Worm (Caenorhabditis elegans) whole organism, young adult: ENCODE results near the gene C46G7.5.

Experiments
- B0035.1 ChIP-seq: sonication (generic microtip); optimal IDR thresholded peaks from 2 replicates; lab custom pipeline; 2016; ENCODE audit warnings: missing genetic modification characterization, mild to moderate bottlenecking, missing compliant biosample characterization, missing genotype, missing genetic modification reagents
- B0336.3 ChIP-seq: fragments of 200-800 bp; sonication (Bioruptor generic); IDR thresholded peaks from 2 replicates; pipeline ENCODE4 v1.3.6; 2022; ENCODE audit warnings: missing genetic modification characterization, missing compliant biosample characterization
- D2030.7 ChIP-seq: fragments of 200-800 bp; sonication (Bioruptor generic); IDR thresholded peaks from 2 replicates; pipeline ENCODE4 v1.3.6; 2022; ENCODE audit warnings: missing genetic modification reagents, missing genetic modification characterization, missing compliant biosample characterization
- F22D6.2 ChIP-seq: sonication (generic microtip); optimal IDR thresholded peaks from 2 replicates; lab custom pipeline; 2016; ENCODE audit warnings: mild to moderate bottlenecking, missing genetic modification characterization, missing compliant biosample characterization
- F33H1.4 ChIP-seq: fragments of 200-800 bp; sonication (Bioruptor generic); IDR thresholded peaks from 2 replicates; pipeline ENCODE4 v1.3.6; 2022; ENCODE audit warnings: missing genetic modification reagents, missing genetic modification characterization, missing compliant biosample characterization
- F39B2.1 ChIP-seq: fragments of 200-800 bp; sonication (Bioruptor generic); IDR thresholded peaks from 2 replicates; pipeline ENCODE4 v1.3.6; 2022; ENCODE audit warnings: missing genetic modification reagents, missing genetic modification characterization, missing compliant biosample characterization
- T07F8.4 ChIP-seq: sonication (generic microtip); optimal IDR thresholded peaks from 2 replicates; lab custom pipeline; 2016; ENCODE audit warnings: mild to moderate bottlenecking, missing genetic modification characterization, moderate library complexity, missing compliant biosample characterization
- Y53F4B.3 ChIP-seq: fragments of 200-800 bp; sonication (Bioruptor generic); IDR thresholded peaks from 2 replicates; pipeline ENCODE4 v1.3.6; 2022; ENCODE audit warnings: missing genetic modification reagents, missing genetic modification characterization, missing compliant biosample characterization
- Y56A3A.18 ChIP-seq: fragments of 200-800 bp; sonication (Bioruptor generic); IDR thresholded peaks from 2 replicates; pipeline ENCODE4 v1.3.6; 2022; ENCODE audit warnings: missing genetic modification reagents, missing genetic modification characterization, missing compliant biosample characterization
- ama-1 ChIP-seq, 3 experiments: fragments of 150-350 bp in 1 of 3; sonication (generic microtip) in 2 of 3; optimal IDR thresholded peaks; 2 replicates each; lab custom pipeline; 2014 to 2018; ENCODE audit warnings: missing biosample characterization in 2 of 3, missing genetic modification characterization in 2 of 3, missing genetic modification reagents in 2 of 3
- aptf-2 ChIP-seq: fragments of 200-800 bp; sonication (Bioruptor generic); conservative IDR thresholded peaks from 2 replicates; pipeline ENCODE4 v1.3.6; 2022; ENCODE audit warnings: missing genetic modification reagents, missing genetic modification characterization, missing compliant biosample characterization
- ceh-40 ChIP-seq: fragments of 200-800 bp; sonication (Bioruptor generic); IDR thresholded peaks from 2 replicates; pipeline ENCODE4 v1.3.6; 2022; ENCODE audit warnings: missing genetic modification characterization, missing compliant biosample characterization
- dox-1 ChIP-seq: fragments of 200-800 bp; sonication (Bioruptor generic); IDR thresholded peaks from 2 replicates; pipeline ENCODE4 v1.3.6; 2022; ENCODE audit warnings: missing genetic modification reagents, missing genetic modification characterization, missing compliant biosample characterization
- dpff-1 ChIP-seq: sonication (generic microtip); optimal IDR thresholded peaks from 2 replicates; lab custom pipeline; 2017; ENCODE audit warnings: mild to moderate bottlenecking, missing genetic modification characterization, missing compliant biosample characterization
- dpl-1 ChIP-seq: fragments of 150-350 bp; optimal IDR thresholded peaks from 2 replicates; lab custom pipeline; 2014; ENCODE audit warnings: missing biosample characterization, missing genetic modification reagents, missing genetic modification characterization
- efl-1 ChIP-seq: fragments of 150-350 bp; optimal IDR thresholded peaks from 2 replicates; lab custom pipeline; 2014; ENCODE audit warnings: missing biosample characterization, missing genetic modification reagents, missing genetic modification characterization
- egl-18 ChIP-seq: fragments of 200-800 bp; sonication (Bioruptor generic); IDR thresholded peaks from 2 replicates; pipeline ENCODE4 v1.3.6; 2022; ENCODE audit warnings: missing genetic modification reagents, missing genetic modification characterization, missing compliant biosample characterization
- egl-44 ChIP-seq: fragments of 200-800 bp; sonication (Bioruptor generic); IDR thresholded peaks from 2 replicates; pipeline ENCODE4 v1.3.6; 2022; ENCODE audit warnings: missing genetic modification reagents, missing genetic modification characterization, missing compliant biosample characterization
- ets-4 ChIP-seq: fragments of 200-800 bp; sonication (Bioruptor generic); optimal IDR thresholded peaks from 2 replicates; lab custom pipeline; 2018; ENCODE audit warnings: mild to moderate bottlenecking, missing genetic modification characterization, missing compliant biosample characterization
- him-1 ChIP-seq: sonication (generic microtip); optimal IDR thresholded peaks from 2 replicates; lab custom pipeline; 2016; ENCODE audit warnings: missing genotype, missing genetic modification reagents, missing genetic modification characterization, missing compliant biosample characterization
- hmg-1.2 ChIP-seq: fragments of 200-800 bp; sonication (Bioruptor generic); IDR thresholded peaks from 2 replicates; pipeline ENCODE4 v1.3.6; 2022; ENCODE audit warnings: missing genetic modification reagents, missing genetic modification characterization, missing compliant biosample characterization
- hsf-1 ChIP-seq: fragments of 200-800 bp; sonication (Bioruptor generic); IDR thresholded peaks from 2 replicates; pipeline ENCODE4 v1.3.6; 2022; ENCODE audit warnings: missing genetic modification reagents, missing genetic modification characterization, missing compliant biosample characterization
- lin-26 ChIP-seq: fragments of 200-800 bp; sonication (Bioruptor generic); IDR thresholded peaks from 2 replicates; pipeline ENCODE4 v1.3.6; 2022; ENCODE audit warnings: missing genetic modification reagents, missing genetic modification characterization, missing compliant biosample characterization
- lsy-27 ChIP-seq: sonication (generic microtip); optimal IDR thresholded peaks from 2 replicates; lab custom pipeline; 2017; ENCODE audit warnings: missing genetic modification characterization, mild to moderate bottlenecking, missing compliant biosample characterization, antibody characterized with exemption, missing genotype, borderline replicate concordance; ENCODE audit not compliant: insufficient read depth
- mcd-1 ChIP-seq: fragments of 200-800 bp; sonication (Bioruptor generic); IDR thresholded peaks from 2 replicates; pipeline ENCODE4 v1.3.6; 2022; ENCODE audit warnings: missing genetic modification reagents, missing genetic modification characterization, missing compliant biosample characterization
- nfyb-1 ChIP-seq: fragments of 200-800 bp; sonication (Bioruptor generic); IDR thresholded peaks from 2 replicates; pipeline ENCODE4 v1.3.6; 2022; ENCODE audit warnings: missing genetic modification reagents, missing genetic modification characterization, missing compliant biosample characterization
- nhr-179 ChIP-seq: sonication (generic microtip); optimal IDR thresholded peaks from 2 replicates; lab custom pipeline; 2016; ENCODE audit warnings: mild to moderate bottlenecking, missing genetic modification characterization, missing compliant biosample characterization
- nhr-27 ChIP-seq: fragments of 200-800 bp; sonication (Bioruptor generic); optimal IDR thresholded peaks from 2 replicates; lab custom pipeline; 2018; ENCODE audit warnings: mild to moderate bottlenecking, missing genetic modification characterization, moderate library complexity, missing compliant biosample characterization
- nhr-80 ChIP-seq: sonication (generic microtip); optimal IDR thresholded peaks from 2 replicates; lab custom pipeline; 2016; ENCODE audit warnings: missing genetic modification characterization, missing compliant biosample characterization
- pbrm-1 ChIP-seq: fragments of 200-800 bp; sonication (Bioruptor generic); IDR thresholded peaks from 2 replicates; pipeline ENCODE4 v1.3.6; 2022; ENCODE audit warnings: missing genetic modification reagents, missing genetic modification characterization, missing compliant biosample characterization
- pha-4 ChIP-seq: fragments of 150-350 bp; sonication (generic microtip); optimal IDR thresholded peaks from 2 replicates; lab custom pipeline; 2014; ENCODE audit warnings: missing biosample characterization, missing genetic modification reagents, missing genetic modification characterization
- rpc-1 ChIP-seq, 2 experiments: fragments of 150-350 bp in 1 of 2; sonication (generic microtip) in 1 of 2; optimal IDR thresholded peaks; 2 replicates each; lab custom pipeline; 2014 to 2018; ENCODE audit warnings: missing biosample characterization in 1 of 2, missing genetic modification characterization in 1 of 2, missing genetic modification reagents in 1 of 2, missing genotype in 1 of 2
- tbp1 ChIP-seq: fragments of 200-800 bp; sonication (Bioruptor generic); optimal IDR thresholded peaks from 2 replicates; lab custom pipeline; 2018; ENCODE audit warnings: mild to moderate bottlenecking, missing genetic modification characterization, missing compliant biosample characterization
- unc-62 ChIP-seq: fragments of 150-350 bp; optimal IDR thresholded peaks from 2 replicates; lab custom pipeline; 2014; ENCODE audit warnings: missing biosample characterization, missing genetic modification reagents, missing genetic modification characterization
- ztf-18 ChIP-seq: sonication (generic microtip); optimal IDR thresholded peaks from 2 replicates; lab custom pipeline; 2016; ENCODE audit warnings: missing genotype, mild to moderate bottlenecking, missing genetic modification characterization, missing compliant biosample characterization
- ztf-26 ChIP-seq: sonication (generic microtip); optimal IDR thresholded peaks from 2 replicates; lab custom pipeline; 2017; ENCODE audit warnings: missing genetic modification characterization, missing compliant biosample characterization

The C46G7.5 gene

DNA sequence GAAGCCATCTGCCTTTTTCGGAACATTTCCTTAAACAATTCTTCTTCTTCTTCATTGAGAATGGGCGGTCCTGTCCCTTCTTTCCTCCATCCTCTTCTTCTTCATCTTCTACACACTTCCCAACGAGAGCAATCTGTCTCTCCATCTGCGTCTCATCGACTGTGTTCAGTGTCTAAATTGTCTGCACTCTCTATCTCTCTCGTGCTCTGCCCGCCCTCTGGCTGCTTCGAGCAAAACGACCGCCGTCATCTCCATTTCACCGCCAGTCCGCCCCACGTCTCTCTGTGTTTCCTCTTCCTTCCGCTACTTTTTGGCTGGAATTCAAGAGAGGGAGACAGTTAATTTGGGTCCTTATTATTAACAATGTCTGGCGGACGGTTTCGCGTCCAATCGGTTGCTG is 42.0 kb upstream of the C46G7.5 start (continued):
- TF ChIP-seq tbp1 (GFP tag; lab: Kevin White, UChicago) (no peak), rpc-1 (optimal IDR thresholded peaks at IDR 0.05; lab: Kevin White, UChicago) (no peak), rpc-1 (tag; optimal IDR thresholded peaks at IDR 0.05; lab: Kevin White, UChicago) (no peak), hmg-1.2 (GFP tag; lab: Robert Waterston, UW) (peak; percentile 87), pha-4 (tag; lab: Kevin White, UChicago) (no peak), lin-26 (GFP tag; lab: Robert Waterston, UW) (no peak), dox-1 (GFP tag; lab: Robert Waterston, UW) (no peak), Y53F4B.3 (GFP tag; lab: Robert Waterston, UW) (no peak), egl-18 (GFP tag; lab: Robert Waterston, UW) (no peak), D2030.7 (GFP tag; lab: Robert Waterston, UW) (no peak)

DNA sequence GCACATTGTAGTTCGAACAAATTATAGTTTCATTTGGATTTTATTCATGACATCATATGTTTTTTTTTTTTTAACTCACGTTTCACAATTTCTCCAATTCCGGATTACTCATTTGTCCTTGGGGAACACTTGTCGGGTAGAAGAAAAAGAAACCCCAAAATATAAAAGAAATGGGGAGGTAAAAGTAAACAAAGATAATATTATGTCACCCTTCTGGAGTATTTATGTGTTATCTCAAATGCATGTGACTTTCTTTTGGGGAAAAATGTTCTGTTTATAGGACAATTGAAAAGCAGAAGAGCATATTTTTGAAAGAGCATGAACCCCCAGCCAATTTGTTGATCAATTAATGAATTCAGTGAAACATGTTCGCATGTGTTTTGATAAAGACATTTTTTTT is 40.4 kb upstream of the C46G7.5 start:
- TF ChIP-seq B0336.3 (GFP tag; lab: Robert Waterston, UW) (no peak), B0035.1 (no peak), nhr-80 (peak; percentile 21), egl-44 (no peak), unc-62 (GFP tag; lab: Kevin White, UChicago) (no peak)

ce11 chrIV:6049062-6049461 is 37.6 kb upstream of the C46G7.5 start:
- no peak for TF ChIP-seq F33H1.4 (GFP tag; lab: Robert Waterston, UW)
- no peak for TF ChIP-seq dpff-1
- TF ChIP-seq dox-1 (GFP tag; lab: Robert Waterston, UW) = no peak
- TF ChIP-seq nhr-27 (tag; lab: Kevin White, UChicago) = no peak
- no peak for TF ChIP-seq hsf-1
- no peak for TF ChIP-seq pbrm-1 (GFP tag; lab: Robert Waterston, UW)

DNA sequence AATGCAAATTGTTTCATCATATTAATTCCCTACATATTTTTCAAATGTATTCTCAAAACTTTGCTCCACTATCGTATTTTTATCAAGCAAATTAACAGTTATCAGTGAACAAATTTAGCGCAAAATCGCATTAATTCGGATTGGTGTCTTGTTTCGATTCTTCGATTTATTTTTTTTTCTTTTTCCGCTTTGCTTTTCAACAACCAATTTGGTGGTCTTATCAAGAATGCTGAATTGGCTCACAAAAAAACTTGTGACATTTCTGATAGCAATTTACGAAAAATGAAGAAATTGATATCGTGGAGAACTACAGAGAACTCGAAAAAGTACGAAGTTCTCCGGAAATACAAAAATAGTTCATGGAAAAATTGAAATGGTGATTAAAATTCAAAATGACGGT is 37.0 kb upstream of the C46G7.5 start:
- TF ChIP-seq nfyb-1 (GFP tag; lab: Robert Waterston, UW) (no peak), efl-1 (GFP tag; lab: Kevin White, UChicago) (no peak), ceh-40 (no peak), ets-4 (GFP tag; lab: Kevin White, UChicago) (peak; percentile 1), lsy-27 (tag; lab: Kevin White, UChicago) (no peak), T07F8.4 (no peak), aptf-2 (GFP tag; lab: Robert Waterston, UW) (no peak), ztf-26 (tag; lab: Kevin White, UChicago) (no peak), dpff-1 (no peak), F22D6.2 (tag; lab: Kevin White, UChicago) (no peak), Y56A3A.18 (no peak), ama-1 (optimal IDR thresholded peaks at IDR 0.05; lab: Kevin White, UChicago) (no peak), ama-1 (GFP tag; optimal IDR thresholded peaks at IDR 0.05; lab: Kevin White, UChicago) (no peak), dpl-1 (GFP tag; lab: Kevin White, UChicago) (no peak), mcd-1 (GFP tag; lab: Robert Waterston, UW) (no peak), F39B2.1 (GFP tag; lab: Robert Waterston, UW) (no peak), nhr-80 (peak; percentile 87)

- TF ChIP-seq him-1 (no peak), nhr-179 (tag; lab: Kevin White, UChicago) (no peak), ztf-18 (tag; lab: Kevin White, UChicago) (no peak)
Observed at ce11 chrIV:6047164-6047727, 35.8 kb upstream of the C46G7.5 start.
